Worm (Caenorhabditis elegans) whole organism, late embryonic: ENCODE measurements around the gene tpp-2.

Experiments used
- C38D4.7 ChIP-seq: fragments of 200-800 bp; sonication (Bioruptor generic); optimal IDR thresholded peaks from 2 replicates; lab custom pipeline; 2018; ENCODE audit warnings: mild to moderate bottlenecking, missing genetic modification characterization, moderate library complexity, missing compliant biosample characterization
- F13H6.1 ChIP-seq: sonication (generic microtip); optimal IDR thresholded peaks from 2 replicates; lab custom pipeline; 2016; ENCODE audit warnings: missing genetic modification characterization, missing compliant biosample characterization
- K02D7.2 ChIP-seq: sonication (generic microtip); optimal IDR thresholded peaks from 2 replicates; lab custom pipeline; 2017; ENCODE audit warnings: mild to moderate bottlenecking, missing genetic modification characterization, missing compliant biosample characterization
- K09A11.1 ChIP-seq: sonication (generic microtip); optimal IDR thresholded peaks from 2 replicates; lab custom pipeline; 2017; ENCODE audit warnings: antibody characterized with exemption, mild to moderate bottlenecking, missing genetic modification characterization, missing compliant biosample characterization; ENCODE audit not compliant: insufficient read depth
- ceh-14 ChIP-seq: sonication (generic microtip); optimal IDR thresholded peaks from 2 replicates; lab custom pipeline; 2016; ENCODE audit warnings: missing genotype, missing genetic modification characterization, missing compliant biosample characterization
- ceh-2 ChIP-seq: sonication (generic microtip); optimal IDR thresholded peaks from 2 replicates; lab custom pipeline; 2016; ENCODE audit warnings: missing genotype, missing genetic modification characterization, missing compliant biosample characterization
- ceh-22 ChIP-seq: sonication (generic microtip); optimal IDR thresholded peaks from 2 replicates; lab custom pipeline; 2017; ENCODE audit warnings: missing biosample characterization, missing genetic modification characterization
- ceh-24 ChIP-seq: sonication (generic microtip); optimal IDR thresholded peaks from 2 replicates; lab custom pipeline; 2016; ENCODE audit warnings: mild to moderate bottlenecking, missing genetic modification characterization, missing compliant biosample characterization
- ceh-31 ChIP-seq: sonication (generic microtip); optimal IDR thresholded peaks from 2 replicates; lab custom pipeline; 2016; ENCODE audit warnings: missing genetic modification characterization, missing compliant biosample characterization
- ceh-45 ChIP-seq: fragments of 200-800 bp; sonication (Bioruptor generic); IDR thresholded peaks from 2 replicates; pipeline ENCODE4 v1.3.6; 2022; ENCODE audit warnings: missing genetic modification reagents, missing genetic modification characterization, missing compliant biosample characterization
- ceh-48 ChIP-seq: sonication (generic microtip); optimal IDR thresholded peaks from 2 replicates; lab custom pipeline; 2016; ENCODE audit warnings: missing genetic modification characterization, inconsistent platforms, missing compliant biosample characterization
- ceh-6 ChIP-seq: fragments of 200-800 bp; sonication (Bioruptor generic); optimal IDR thresholded peaks from 2 replicates; lab custom pipeline; 2018; ENCODE audit warnings: mild to moderate bottlenecking, missing genetic modification characterization, missing compliant biosample characterization
- ceh-9 ChIP-seq: sonication (generic microtip); optimal IDR thresholded peaks from 2 replicates; lab custom pipeline; 2016; ENCODE audit warnings: mild to moderate bottlenecking, missing genetic modification characterization, inconsistent platforms, missing compliant biosample characterization
- dmd-4 ChIP-seq: sonication (generic microtip); optimal IDR thresholded peaks from 2 replicates; lab custom pipeline; 2016; ENCODE audit warnings: borderline replicate concordance, missing genetic modification characterization, missing compliant biosample characterization
- elt-2 ChIP-seq: sonication (generic microtip); optimal IDR thresholded peaks from 2 replicates; lab custom pipeline; 2016; ENCODE audit warnings: missing genetic modification reagents, missing genetic modification characterization, missing compliant biosample characterization
- ets-4 ChIP-seq: sonication (generic microtip); optimal IDR thresholded peaks from 2 replicates; lab custom pipeline; 2016; ENCODE audit warnings: missing genetic modification characterization, missing compliant biosample characterization
- eyg-1 ChIP-seq: sonication (generic microtip); optimal IDR thresholded peaks from 2 replicates; lab custom pipeline; 2016; ENCODE audit warnings: missing genotype, missing genetic modification characterization, missing compliant biosample characterization
- fax-1 ChIP-seq: sonication (generic microtip); optimal IDR thresholded peaks from 2 replicates; lab custom pipeline; 2016; ENCODE audit warnings: missing genotype, missing genetic modification characterization, missing compliant biosample characterization
- fkh-10 ChIP-seq: fragments of 150-350 bp; optimal IDR thresholded peaks from 2 replicates; lab custom pipeline; 2014; ENCODE audit warnings: missing biosample characterization, missing genetic modification reagents, missing genetic modification characterization
- hlh-30 ChIP-seq: sonication (generic microtip); optimal IDR thresholded peaks from 2 replicates; lab custom pipeline; 2017; ENCODE audit warnings: antibody characterized with exemption, missing genetic modification characterization, missing compliant biosample characterization; ENCODE audit not compliant: insufficient read depth
- hlh-6 ChIP-seq: sonication (generic microtip); optimal IDR thresholded peaks from 2 replicates; lab custom pipeline; 2016; ENCODE audit warnings: missing genotype, missing genetic modification characterization, missing compliant biosample characterization
- hlh-8 ChIP-seq: sonication (generic microtip); optimal IDR thresholded peaks from 2 replicates; lab custom pipeline; 2016; ENCODE audit warnings: missing genotype, missing genetic modification characterization, missing compliant biosample characterization
- lin-11 ChIP-seq: fragments of 200-800 bp; sonication (Bioruptor generic); optimal IDR thresholded peaks from 2 replicates; lab custom pipeline; 2018; ENCODE audit warnings: mild to moderate bottlenecking, missing genetic modification characterization, missing compliant biosample characterization
- mec-3 ChIP-seq: sonication (generic microtip); optimal IDR thresholded peaks from 2 replicates; lab custom pipeline; 2016; ENCODE audit warnings: borderline replicate concordance, missing genetic modification characterization, missing compliant biosample characterization
- nfya-1 ChIP-seq: sonication (generic microtip); optimal IDR thresholded peaks from 2 replicates; lab custom pipeline; 2017; ENCODE audit warnings: missing genetic modification characterization, mild to moderate bottlenecking, missing compliant biosample characterization, antibody characterized with exemption, moderate library complexity
- nhr-232 ChIP-seq: sonication (generic microtip); optimal IDR thresholded peaks from 2 replicates; lab custom pipeline; 2016; ENCODE audit warnings: missing genetic modification characterization, missing compliant biosample characterization
- npax-4 ChIP-seq: sonication (generic microtip); optimal IDR thresholded peaks from 2 replicates; lab custom pipeline; 2016; ENCODE audit warnings: missing genetic modification characterization, missing compliant biosample characterization
- odd-2 ChIP-seq: sonication (generic microtip); optimal IDR thresholded peaks from 2 replicates; lab custom pipeline; 2017; ENCODE audit warnings: antibody characterized with exemption, mild to moderate bottlenecking, missing genetic modification characterization, missing compliant biosample characterization
- pag-3 ChIP-seq: sonication (generic microtip); optimal IDR thresholded peaks from 2 replicates; lab custom pipeline; 2016; ENCODE audit warnings: missing compliant biosample characterization, missing genetic modification characterization, borderline replicate concordance
- pat-9 ChIP-seq: fragments of 200-800 bp; sonication (Bioruptor generic); optimal IDR thresholded peaks from 2 replicates; lab custom pipeline; 2018; ENCODE audit warnings: mild to moderate bottlenecking, missing genetic modification characterization, moderate library complexity, missing compliant biosample characterization
- pha-2 ChIP-seq: sonication (generic microtip); optimal IDR thresholded peaks from 2 replicates; lab custom pipeline; 2017; ENCODE audit warnings: mild to moderate bottlenecking, missing genetic modification characterization, missing compliant biosample characterization
- pha-4 ChIP-seq: fragments of 150-350 bp; optimal IDR thresholded peaks from 2 replicates; lab custom pipeline; 2018; ENCODE audit warnings: missing biosample characterization, missing genetic modification reagents, missing genetic modification characterization
- sdc-2 ChIP-seq: sonication (generic microtip); optimal IDR thresholded peaks from 2 replicates; lab custom pipeline; 2016; ENCODE audit warnings: missing genotype, missing genetic modification characterization, missing compliant biosample characterization
- sox-2 ChIP-seq: fragments of 200-800 bp; sonication (Bioruptor generic); IDR thresholded peaks from 2 replicates; pipeline ENCODE4 v1.3.6; 2022; ENCODE audit warnings: missing genetic modification reagents, missing genetic modification characterization, missing compliant biosample characterization
- syd-9 ChIP-seq: sonication (generic microtip); optimal IDR thresholded peaks from 2 replicates; lab custom pipeline; 2016; ENCODE audit warnings: mild to moderate bottlenecking, missing genetic modification characterization, moderate library complexity, missing compliant biosample characterization
- tbx-2 ChIP-seq: sonication (generic microtip); optimal IDR thresholded peaks from 2 replicates; lab custom pipeline; 2016; ENCODE audit warnings: missing genetic modification characterization, missing compliant biosample characterization
- tbx-7 ChIP-seq: sonication (generic microtip); optimal IDR thresholded peaks from 2 replicates; lab custom pipeline; 2016; ENCODE audit warnings: missing genotype, missing genetic modification characterization, missing compliant biosample characterization
- ttx-3 ChIP-seq: sonication (generic microtip); optimal IDR thresholded peaks from 2 replicates; lab custom pipeline; 2016; ENCODE audit warnings: missing genetic modification reagents, missing genetic modification characterization, missing compliant biosample characterization
- unc-3 ChIP-seq, 2 experiments: fragments of 200-800 bp in 1 of 2; sonication (Bioruptor generic) in 1 of 2; sonication (generic microtip) in 1 of 2; conservative IDR thresholded peaks in 1 of 2; optimal IDR thresholded peaks in 1 of 2; 2 replicates each; pipeline versions ENCODE4 v1.3.6 to Lab custom; 2016 to 2022; ENCODE audit warnings: missing compliant biosample characterization in 2 of 2, missing genetic modification characterization in 2 of 2, missing genetic modification reagents in 1 of 2
- unc-42 ChIP-seq: sonication (generic microtip); optimal IDR thresholded peaks from 2 replicates; lab custom pipeline; 2016; ENCODE audit warnings: missing genotype, missing genetic modification characterization, missing compliant biosample characterization
- unc-55 ChIP-seq: sonication (generic microtip); optimal IDR thresholded peaks from 2 replicates; lab custom pipeline; 2017; ENCODE audit warnings: missing biosample characterization, missing genetic modification reagents, missing genetic modification characterization
- unc-86 ChIP-seq: sonication (generic microtip); optimal IDR thresholded peaks from 2 replicates; lab custom pipeline; 2016; ENCODE audit warnings: missing genetic modification characterization, missing compliant biosample characterization
- zip-5 ChIP-seq: sonication (generic microtip); optimal IDR thresholded peaks from 2 replicates; lab custom pipeline; 2016; ENCODE audit warnings: missing genetic modification characterization, missing compliant biosample characterization

tpp-2 gene

ce11 chrII:6080743-6081142 lies 16.7 kb downstream of the tpp-2 start, which contains the start of gene fbf-1:
Gene fbf-1, minus strand, starts transcription at chrII:6080843.
- TF ChIP-seq ceh-14 (tag; lab: Kevin White, UChicago) (no peak), ceh-24 (tag; lab: Kevin White, UChicago) (no peak), ceh-6 (GFP tag; lab: Kevin White, UChicago) (no peak), K02D7.2 (tag; lab: Kevin White, UChicago) (no peak), unc-3 (GFP tag; conservative IDR thresholded peaks at IDR 0.05; lab: Robert Waterston, UW) (no peak), unc-3 (tag; optimal IDR thresholded peaks at IDR 0.05; lab: Kevin White, UChicago) (no peak), hlh-30 (tag; lab: Kevin White, UChicago) (no peak), unc-42 (tag; lab: Kevin White, UChicago) (no peak), K09A11.1 (no peak), ceh-48 (tag; lab: Kevin White, UChicago) (no peak), tbx-7 (tag; lab: Kevin White, UChicago) (no peak), F13H6.1 (no peak), pat-9 (tag; lab: Kevin White, UChicago) (no peak), pag-3 (tag; lab: Kevin White, UChicago) (no peak), tbx-2 (tag; lab: Kevin White, UChicago) (no peak), ceh-9 (tag; lab: Kevin White, UChicago) (no peak), ceh-2 (tag; lab: Kevin White, UChicago) (no peak), unc-86 (tag; lab: Kevin White, UChicago) (no peak)

DNA sequence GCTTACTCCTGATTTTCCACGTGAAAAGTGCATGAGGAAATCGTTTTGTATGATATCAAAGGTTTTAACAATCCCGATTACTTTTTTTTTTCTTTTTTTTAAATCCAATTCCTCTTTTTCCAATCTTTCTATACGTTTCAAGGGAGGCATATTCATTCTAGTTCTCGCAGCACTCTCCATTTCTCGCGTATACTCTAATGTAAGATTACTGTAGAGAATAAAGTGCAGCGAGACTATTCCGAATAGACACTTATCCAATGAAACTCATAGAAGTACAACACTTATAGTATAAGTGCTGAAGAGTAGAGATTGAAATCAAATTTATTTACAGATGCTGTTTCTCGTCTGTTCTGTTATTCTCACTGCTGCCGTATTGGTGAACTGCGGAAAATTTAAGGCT lies 19.8 kb downstream of the tpp-2 start, which contains the start of gene H12I13.6:
Gene H12I13.6, plus strand, starts transcription at position 301 of the 400 bp plus-strand sequence.
- TF ChIP-seq K09A11.1 (no peak), unc-42 (tag; lab: Kevin White, UChicago) (no peak), pha-2 (tag; lab: Kevin White, UChicago) (no peak), syd-9 (no peak), ceh-22 (tag; lab: Kevin White, UChicago) (no peak), fkh-10 (GFP tag; lab: Kevin White, UChicago) (no peak), eyg-1 (tag; lab: Kevin White, UChicago) (no peak), pha-4 (no peak), fax-1 (tag; lab: Kevin White, UChicago) (no peak), ceh-6 (GFP tag; lab: Kevin White, UChicago) (no peak), pat-9 (tag; lab: Kevin White, UChicago) (no peak), zip-5 (tag; lab: Kevin White, UChicago) (no peak)

- TF ChIP-seq pat-9 (tag; lab: Kevin White, UChicago) (no peak), odd-2 (tag; lab: Kevin White, UChicago) (no peak), pha-2 (tag; lab: Kevin White, UChicago) (no peak), C38D4.7 (GFP tag; lab: Kevin White, UChicago) (no peak)
These were observed 30.3 kb downstream of the tpp-2 start, which contains the start of gene H12I13.1 for ce11 chrII:6067066-6067465. Gene H12I13.1, minus strand, starts transcription at chrII:6067166.

ce11 chrII:6061495-6061894 lies 35.9 kb downstream of the tpp-2 start:
- no peak for TF ChIP-seq sox-2 (GFP tag; lab: Robert Waterston, UW)
- TF ChIP-seq mec-3 (tag; lab: Kevin White, UChicago) = peak; percentile 73
- peak; percentile 93 for TF ChIP-seq hlh-8 (tag; lab: Kevin White, UChicago)
- TF ChIP-seq nfya-1 (tag; lab: Kevin White, UChicago) = no peak
- TF ChIP-seq ceh-2 (tag; lab: Kevin White, UChicago) = peak; percentile 90
- peak; percentile 78 for TF ChIP-seq zip-5 (tag; lab: Kevin White, UChicago)
- TF ChIP-seq ceh-45 = no peak
- TF ChIP-seq elt-2 (tag; lab: Kevin White, UChicago) = peak; percentile 52
- TF ChIP-seq ceh-31 (tag; lab: Kevin White, UChicago) = peak; percentile 92
- no peak for TF ChIP-seq hlh-6 (tag; lab: Kevin White, UChicago)
- TF ChIP-seq ets-4 = peak; percentile 95
- no peak for TF ChIP-seq ceh-48 (tag; lab: Kevin White, UChicago)
- no peak for TF ChIP-seq unc-3 (GFP tag; conservative IDR thresholded peaks at IDR 0.05; lab: Robert Waterston, UW)
- TF ChIP-seq unc-3 (tag; optimal IDR thresholded peaks at IDR 0.05; lab: Kevin White, UChicago) = no peak
- TF ChIP-seq sdc-2 = peak; percentile 23
- TF ChIP-seq unc-55 = no peak
- TF ChIP-seq ceh-22 (tag; lab: Kevin White, UChicago) = no peak
- TF ChIP-seq syd-9 = no peak
- no peak for TF ChIP-seq npax-4 (tag; lab: Kevin White, UChicago)
- no peak for TF ChIP-seq lin-11
- TF ChIP-seq tbx-2 (tag; lab: Kevin White, UChicago) = peak; percentile 89
- no peak for TF ChIP-seq ceh-6 (GFP tag; lab: Kevin White, UChicago)
- TF ChIP-seq ceh-9 (tag; lab: Kevin White, UChicago) = no peak
- TF ChIP-seq ttx-3 (tag; lab: Kevin White, UChicago) = no peak
- no peak for TF ChIP-seq dmd-4 (tag; lab: Kevin White, UChicago)
- TF ChIP-seq nhr-232 = no peak
